Worm (Caenorhabditis elegans): ENCODE data around the gene Y39E4B.6.

The Y39E4B.6 gene

DNA sequence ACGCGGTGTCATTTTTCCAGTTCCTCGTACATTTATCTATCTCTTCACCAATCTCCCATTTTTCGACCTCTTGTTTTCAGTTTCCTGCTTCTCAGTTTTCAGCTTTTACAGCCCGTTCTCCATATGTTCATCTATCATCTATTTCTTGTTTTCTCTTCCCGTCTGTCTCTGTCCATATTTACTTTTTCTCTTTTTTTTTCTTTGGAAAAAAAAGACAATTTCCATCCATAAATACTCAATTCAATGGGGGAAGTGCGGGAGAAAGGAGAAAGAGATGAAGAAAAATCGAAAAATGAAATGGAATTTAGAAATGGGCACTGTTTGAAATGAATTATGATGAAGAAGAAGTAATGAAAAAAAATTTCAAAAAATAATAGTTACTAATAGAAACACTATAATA is 12.4 kb upstream of the Y39E4B.6 start:
- TF ChIP-seq nhr-21 (tag; optimal IDR thresholded peaks at IDR 0.05) (no peak), unc-55 (GFP tag; optimal IDR thresholded peaks at IDR 0.05) (peak; percentile 74)

DNA sequence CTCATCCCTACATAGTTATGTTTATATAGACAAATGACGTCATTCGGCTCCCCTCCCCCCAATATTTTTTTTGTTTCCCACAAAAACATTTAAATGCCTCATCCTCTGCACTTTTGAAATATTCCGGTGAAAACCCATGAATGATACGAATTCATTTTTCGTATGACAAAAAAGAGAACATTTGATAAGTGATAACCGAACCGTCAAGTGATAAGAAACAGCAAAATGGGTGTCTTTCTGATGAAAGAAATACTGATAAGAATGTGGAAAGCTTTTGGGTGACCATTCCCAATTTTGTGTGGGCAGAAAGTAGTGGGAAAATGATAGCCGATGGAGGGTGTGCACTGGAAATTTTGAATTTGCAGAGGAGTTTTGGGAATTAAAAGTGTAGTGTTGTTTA is 11.2 kb upstream of the Y39E4B.6 start:
- TF ChIP-seq sma-9 (GFP tag; optimal IDR thresholded peaks at IDR 0.05) = peak; percentile 73
- TF ChIP-seq sma-9 (tag; optimal IDR thresholded peaks at IDR 0.05) = no peak
- TF ChIP-seq skn-1 (tag; optimal IDR thresholded peaks at IDR 0.05) = peak; percentile 58
- no peak for TF ChIP-seq egl-27 (tag; optimal IDR thresholded peaks at IDR 0.05)
- no peak for TF ChIP-seq mab-5 (tag; optimal IDR thresholded peaks at IDR 0.05)
- TF ChIP-seq F13H6.1 (tag; optimal IDR thresholded peaks at IDR 0.05) = peak; percentile 20
- peak in 1 of 2 experiments; percentile 31 for TF ChIP-seq lsy-2 (tag; optimal IDR thresholded peaks at IDR 0.05)
- TF ChIP-seq C34F6.9 (tag; optimal IDR thresholded peaks at IDR 0.05) = peak; percentile 10
- no peak for TF ChIP-seq aly-2 (tag; optimal IDR thresholded peaks at IDR 0.05)
- no peak for TF ChIP-seq lin-39 (tag; optimal IDR thresholded peaks at IDR 0.05)
- TF ChIP-seq ztf-11 (tag; optimal IDR thresholded peaks at IDR 0.05) = no peak
- TF ChIP-seq fos-1 (tag; optimal IDR thresholded peaks at IDR 0.05) = peak; percentile 99
- no peak for TF ChIP-seq nhr-10 (tag; optimal IDR thresholded peaks at IDR 0.05)
- TF ChIP-seq crh-2 (tag; optimal IDR thresholded peaks at IDR 0.05) = peak; percentile 54
- no peak for TF ChIP-seq unc-55 (GFP tag; optimal IDR thresholded peaks at IDR 0.05)
- TF ChIP-seq ama-1 (optimal IDR thresholded peaks at IDR 0.05) = no peak

DNA sequence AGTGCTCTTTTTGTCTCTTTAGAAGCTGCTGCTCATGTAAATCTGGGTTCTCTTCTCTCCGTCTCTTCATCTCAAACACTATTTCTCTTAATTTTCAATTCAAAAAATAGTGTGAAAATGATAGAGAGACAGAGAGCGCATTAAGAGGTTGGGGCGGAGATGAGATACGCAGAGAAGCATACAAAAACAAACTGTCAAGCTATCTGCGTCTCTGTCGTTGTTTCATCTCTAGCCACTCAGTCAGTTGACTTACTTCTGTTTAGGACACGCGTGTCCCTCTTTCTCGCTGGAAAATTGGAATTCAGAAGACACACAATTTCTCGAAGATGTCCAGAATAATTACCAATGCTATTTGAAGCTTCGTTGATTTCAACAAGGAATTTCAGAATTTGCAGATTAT is 9.4 kb upstream of the Y39E4B.6 start:
- peak; percentile 91 for TF ChIP-seq nhr-21 (tag; optimal IDR thresholded peaks at IDR 0.05)
- TF ChIP-seq lin-39 (tag; optimal IDR thresholded peaks at IDR 0.05) = no peak
- peak; percentile 13 for TF ChIP-seq skn-1 (tag; optimal IDR thresholded peaks at IDR 0.05)
- TF ChIP-seq snpc-4 (tag; optimal IDR thresholded peaks at IDR 0.05) = peak; percentile 81
- TF ChIP-seq ZK546.5 (tag; optimal IDR thresholded peaks at IDR 0.05) = peak; percentile 47
- no peak for TF ChIP-seq ztf-1 (GFP tag; conservative IDR thresholded peaks at IDR 0.05)
- TF ChIP-seq zag-1 (tag; optimal IDR thresholded peaks at IDR 0.05) = peak; percentile 91
- TF ChIP-seq nhr-10 (tag; optimal IDR thresholded peaks at IDR 0.05) = peak; percentile 57
- peak; percentile 64 for TF ChIP-seq blmp-1 (tag; optimal IDR thresholded peaks at IDR 0.05; ENCODE audit: insufficient read depth)
- peak; percentile 98 for TF ChIP-seq crh-2 (tag; optimal IDR thresholded peaks at IDR 0.05)
- peak; percentile 97 for TF ChIP-seq nhr-129 (tag; optimal IDR thresholded peaks at IDR 0.05)
- TF ChIP-seq C34F6.9 (tag; optimal IDR thresholded peaks at IDR 0.05) = peak; percentile 99
- no peak for TF ChIP-seq unc-39 (tag; optimal IDR thresholded peaks at IDR 0.05)
- peak; percentile 99 for TF ChIP-seq sem-4 (tag; optimal IDR thresholded peaks at IDR 0.05)
- TF ChIP-seq elt-3 (tag; optimal IDR thresholded peaks at IDR 0.05) = no peak
- peak; percentile 79 for TF ChIP-seq sma-3 (GFP tag; optimal IDR thresholded peaks at IDR 0.05)
- TF ChIP-seq lsy-2 (tag; optimal IDR thresholded peaks at IDR 0.05) = peak; percentile 88 to 96
- peak; percentile 96 for TF ChIP-seq egl-27 (tag; optimal IDR thresholded peaks at IDR 0.05)
- TF ChIP-seq ama-1 (optimal IDR thresholded peaks at IDR 0.05) = peak; percentile 98
- no peak for TF ChIP-seq nhr-12 (tag; optimal IDR thresholded peaks at IDR 0.05)
- TF ChIP-seq nhr-6 (tag; optimal IDR thresholded peaks at IDR 0.05) = peak; percentile 98
- TF ChIP-seq unc-55 (GFP tag; optimal IDR thresholded peaks at IDR 0.05) = peak; percentile 96
- no peak for TF ChIP-seq Y55F3AM.14 (GFP tag; optimal IDR thresholded peaks at IDR 0.05)
- TF ChIP-seq gmeb-1 (tag; optimal IDR thresholded peaks at IDR 0.05) = peak; percentile 83
- peak; percentile 76 for TF ChIP-seq unc-62 (GFP tag; optimal IDR thresholded peaks at IDR 0.05)
- TF ChIP-seq F13H6.1 (tag; optimal IDR thresholded peaks at IDR 0.05) = peak; percentile 96
- no peak for TF ChIP-seq aly-2 (tag; optimal IDR thresholded peaks at IDR 0.05)
- peak; percentile 87 for TF ChIP-seq fos-1 (tag; optimal IDR thresholded peaks at IDR 0.05)
- TF ChIP-seq elt-1 (tag; optimal IDR thresholded peaks at IDR 0.05) = no peak
- TF ChIP-seq mdl-1 (tag; optimal IDR thresholded peaks at IDR 0.05) = peak; percentile 80 to 88
- peak; percentile 30 for TF ChIP-seq alr-1 (tag; optimal IDR thresholded peaks at IDR 0.05)
- no peak for TF ChIP-seq nhr-11 (tag; optimal IDR thresholded peaks at IDR 0.05)
- TF ChIP-seq ceh-16 (tag; optimal IDR thresholded peaks at IDR 0.05) = peak; percentile 55
- peak; percentile 95 for TF ChIP-seq mab-5 (tag; optimal IDR thresholded peaks at IDR 0.05)
- TF ChIP-seq ceh-82 (tag; optimal IDR thresholded peaks at IDR 0.05) = peak; percentile 35
- TF ChIP-seq nhr-23 (tag; optimal IDR thresholded peaks at IDR 0.05) = no peak
- no peak for TF ChIP-seq mbf-1 (tag; optimal IDR thresholded peaks at IDR 0.05)
- peak; percentile 54 for TF ChIP-seq nhr-237 (tag; optimal IDR thresholded peaks at IDR 0.05)
- TF ChIP-seq ztf-11 (tag; optimal IDR thresholded peaks at IDR 0.05) = peak; percentile 3
- TF ChIP-seq nhr-25 (tag; optimal IDR thresholded peaks at IDR 0.05) = peak; percentile 97
- peak; percentile 19 for TF ChIP-seq nhr-77 (tag; optimal IDR thresholded peaks at IDR 0.05)
- no peak for TF ChIP-seq peb-1 (tag; optimal IDR thresholded peaks at IDR 0.05)
- peak; percentile 99 for TF ChIP-seq sma-9 (GFP tag; optimal IDR thresholded peaks at IDR 0.05)
- peak; percentile 57 for TF ChIP-seq sma-9 (tag; optimal IDR thresholded peaks at IDR 0.05)
- peak; percentile 96 for TF ChIP-seq ztf-4 (tag; optimal IDR thresholded peaks at IDR 0.05)
- peak; percentile 40 for TF ChIP-seq R02D3.7 (tag; optimal IDR thresholded peaks at IDR 0.05)
- no peak for TF ChIP-seq dmd-4 (tag; optimal IDR thresholded peaks at IDR 0.05)
- peak; percentile 68 for TF ChIP-seq lin-11 (tag; optimal IDR thresholded peaks at IDR 0.05)
- peak; percentile 92 for TF ChIP-seq lin-13 (GFP tag; optimal IDR thresholded peaks at IDR 0.05)

All from whole organism, L2 larva.